Fruit fly (Drosophila melanogaster): ENCODE measurements around the gene Ifrd1.

Ifrd1 gene

DNA sequence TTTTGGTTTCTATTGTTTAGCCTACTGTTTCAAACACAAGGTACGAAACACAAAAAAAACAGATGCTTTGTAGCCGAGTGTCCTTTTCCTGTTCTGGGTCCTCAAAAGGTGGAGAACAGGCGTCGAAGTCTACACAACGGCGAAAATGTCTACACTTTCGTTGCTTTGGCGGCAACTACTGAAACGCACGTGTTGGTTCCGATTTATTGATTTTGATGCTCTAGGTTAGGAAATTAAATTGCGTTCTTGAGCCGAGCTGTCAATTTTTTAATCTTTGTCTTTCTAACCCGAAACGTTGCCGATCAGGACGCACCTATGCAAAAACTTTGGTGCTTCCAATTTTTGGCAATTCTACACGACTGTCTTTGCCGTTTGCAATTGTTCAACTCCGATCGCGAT is 561 bp downstream of the Ifrd1 start:
- TF ChIP-seq CG17801 (GFP tag; optimal IDR thresholded peaks at IDR 0.05; ENCODE audit: partially characterized antibody): no peak

DNA sequence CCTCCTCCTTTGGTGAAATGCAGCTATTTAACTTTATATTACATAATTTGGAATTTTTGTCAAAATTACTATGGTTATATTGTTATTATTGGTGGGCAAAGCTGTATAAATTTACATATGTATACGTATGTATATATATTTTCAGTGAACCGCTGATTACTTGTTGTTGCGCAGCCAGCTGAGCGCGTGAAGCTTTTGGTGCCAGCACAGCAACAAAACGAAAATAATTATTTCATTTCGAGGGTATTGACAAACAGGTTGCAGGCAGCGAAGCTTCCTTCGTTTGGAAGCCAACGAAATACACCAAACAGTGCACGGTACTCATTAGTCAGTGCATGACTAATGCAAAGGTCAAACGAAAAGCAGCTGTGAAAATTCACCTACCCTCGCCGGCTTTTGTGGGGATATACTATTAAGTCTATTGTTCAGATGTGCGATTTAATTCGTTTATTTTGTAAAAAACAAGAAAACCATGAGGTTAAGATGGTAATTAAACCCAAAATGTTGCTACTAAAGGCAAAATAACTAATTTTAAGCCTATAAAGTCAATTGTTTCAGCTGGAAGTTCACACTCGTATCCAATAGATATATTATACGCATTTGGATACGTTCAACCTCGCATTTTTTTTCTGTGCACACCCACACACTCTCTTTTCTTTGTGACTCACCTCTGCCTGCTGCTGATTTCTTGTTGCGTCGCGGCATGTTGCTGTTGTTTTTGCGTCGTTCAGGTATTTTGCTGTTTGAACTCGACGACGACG is 1.1 kb downstream of the Ifrd1 start:
- TF ChIP-seq CG17801 (GFP tag; optimal IDR thresholded peaks at IDR 0.05; ENCODE audit: partially characterized antibody): no peak

DNA sequence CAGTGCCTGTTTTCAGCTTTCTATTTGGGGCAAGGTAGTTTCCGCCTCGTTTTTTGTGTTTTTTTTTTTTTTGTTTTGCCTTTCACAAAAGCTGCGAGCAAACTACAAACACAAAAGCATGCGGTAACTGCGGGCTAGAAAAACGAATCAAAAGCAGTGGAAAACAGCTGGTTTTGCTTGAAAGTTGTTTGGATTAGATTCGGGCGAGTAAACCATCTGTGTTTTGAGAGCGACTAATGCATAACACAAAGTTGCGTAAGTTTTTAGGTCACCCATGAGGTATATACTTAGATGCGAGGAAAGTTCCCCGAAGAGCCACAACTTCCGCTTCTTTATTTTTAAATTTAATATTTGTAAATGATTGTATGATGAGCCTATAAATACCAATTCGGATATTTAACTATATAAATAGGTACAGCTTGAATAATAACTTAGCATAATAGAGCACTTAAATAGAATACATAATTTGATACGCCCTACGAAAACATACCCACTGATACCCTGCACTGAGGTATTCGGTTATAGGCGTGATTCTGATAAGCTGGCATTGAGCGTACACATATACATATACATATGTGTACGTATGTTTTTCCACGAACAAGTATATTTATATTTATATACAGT is 1.9 kb downstream of the Ifrd1 start:
- no peak for TF ChIP-seq CG17801 (GFP tag; optimal IDR thresholded peaks at IDR 0.05; ENCODE audit: partially characterized antibody)

DNA sequence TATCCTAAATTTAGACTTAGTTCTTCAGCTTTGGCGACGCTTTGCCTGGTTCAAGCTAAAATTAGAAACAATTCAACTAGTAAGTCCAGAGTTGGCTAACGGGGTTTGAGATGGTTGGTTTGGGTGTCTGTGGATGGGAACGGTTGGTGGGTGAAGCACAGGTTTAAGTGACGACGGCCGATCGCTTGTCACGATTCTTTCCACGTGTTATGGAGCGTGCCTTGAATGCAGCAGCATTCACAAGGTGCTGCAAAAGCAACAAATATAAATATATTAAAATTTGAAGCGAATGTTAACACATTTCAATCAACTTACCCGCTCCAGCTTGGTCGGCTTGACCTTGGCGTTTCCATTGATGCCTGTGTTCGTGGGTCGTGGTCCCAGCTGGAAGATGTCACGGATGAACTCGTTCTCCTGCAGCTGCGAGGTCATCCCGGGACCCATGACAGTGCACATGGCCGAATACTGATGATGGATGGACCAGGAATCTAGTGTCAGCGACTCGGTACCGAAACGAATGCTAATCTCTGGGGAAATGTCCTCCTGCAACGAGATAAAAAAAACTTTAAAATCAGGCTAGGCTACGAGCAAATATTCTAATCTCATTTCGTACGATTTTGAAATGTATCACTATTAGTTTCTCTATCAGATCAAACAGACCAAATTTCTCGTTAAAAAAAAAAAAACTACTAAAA is 5.1 kb downstream of the Ifrd1 start, which contains the start of gene CG8813:
CG8813 (plus strand) TSS at position 645 of the 695 bp plus-strand sequence.
- no peak for TF ChIP-seq CG17801 (GFP tag; optimal IDR thresholded peaks at IDR 0.05; ENCODE audit: partially characterized antibody)

DNA sequence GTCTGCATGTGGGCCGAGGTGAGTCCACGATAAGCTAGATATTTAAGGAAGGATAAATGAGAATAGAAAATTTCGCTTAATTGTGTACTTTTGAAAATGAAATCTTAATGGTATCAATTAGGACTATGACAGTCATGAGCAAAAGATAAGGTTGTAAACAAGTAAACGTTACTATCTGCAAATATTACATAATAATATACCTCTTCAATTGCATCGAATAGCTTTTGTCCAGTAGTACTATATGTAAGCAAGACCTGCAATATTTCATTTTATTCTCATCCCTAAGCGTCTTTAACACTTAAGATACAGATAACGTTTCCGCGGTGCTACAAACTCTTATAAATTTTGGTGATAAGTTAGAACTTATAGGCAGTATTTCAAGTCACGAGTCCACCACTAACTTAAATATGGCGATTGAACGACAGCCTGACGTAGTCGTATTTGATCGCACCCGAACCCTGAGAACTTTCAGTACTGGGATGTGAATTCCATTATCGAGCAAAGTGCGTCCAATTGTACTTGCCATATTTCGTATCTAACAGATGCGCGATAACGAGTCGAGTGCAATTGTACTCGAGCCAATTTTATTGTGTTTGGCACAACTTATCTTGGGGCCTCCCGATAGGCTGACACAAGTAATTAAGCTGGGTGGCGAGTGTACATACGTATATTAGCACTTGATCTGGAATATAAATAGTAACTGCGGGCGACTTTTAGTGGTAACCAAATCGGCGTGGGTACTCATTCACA is 8.6 kb downstream of the Ifrd1 start:
- no peak for TF ChIP-seq CG17801 (GFP tag; optimal IDR thresholded peaks at IDR 0.05; ENCODE audit: partially characterized antibody)

DNA sequence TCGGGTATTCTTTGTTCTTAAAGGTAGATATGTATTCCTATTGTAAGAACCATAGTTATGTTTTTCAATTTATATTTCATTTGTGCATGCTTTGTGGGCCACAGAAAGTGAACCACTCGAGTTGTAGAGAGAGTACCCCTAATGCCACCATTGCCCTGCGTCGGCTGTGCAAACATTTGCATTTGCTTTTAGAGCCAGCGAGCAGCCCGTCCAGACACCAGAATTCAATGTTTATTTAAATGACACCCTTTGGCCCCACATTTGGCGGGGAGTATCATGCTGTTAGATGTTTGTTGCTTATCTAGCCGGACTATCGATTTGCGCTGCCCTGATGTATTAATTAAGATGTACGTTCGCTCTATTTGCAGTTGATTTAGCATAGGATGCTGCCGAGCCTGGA is 9.7 kb downstream of the Ifrd1 start:
- no peak for TF ChIP-seq CG17801 (GFP tag; optimal IDR thresholded peaks at IDR 0.05; ENCODE audit: partially characterized antibody)

DNA sequence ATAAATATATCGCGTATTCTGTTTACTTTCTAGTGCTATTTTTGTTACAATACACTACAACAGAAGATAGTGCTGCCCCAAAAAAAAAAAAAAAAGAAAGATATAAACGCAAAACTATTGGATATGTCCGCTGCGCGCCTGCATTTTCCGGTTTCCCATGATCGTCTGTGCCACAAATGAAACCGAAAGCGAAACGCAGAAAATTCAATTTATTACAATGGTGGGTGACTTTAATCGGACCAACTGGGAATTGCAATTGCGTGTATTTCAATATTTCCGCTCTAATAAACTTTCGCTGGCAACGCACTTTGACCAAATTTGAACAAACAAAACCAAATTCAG is 11.7 kb downstream of the Ifrd1 start:
- no peak for TF ChIP-seq CG17801 (GFP tag; optimal IDR thresholded peaks at IDR 0.05; ENCODE audit: partially characterized antibody)

DNA sequence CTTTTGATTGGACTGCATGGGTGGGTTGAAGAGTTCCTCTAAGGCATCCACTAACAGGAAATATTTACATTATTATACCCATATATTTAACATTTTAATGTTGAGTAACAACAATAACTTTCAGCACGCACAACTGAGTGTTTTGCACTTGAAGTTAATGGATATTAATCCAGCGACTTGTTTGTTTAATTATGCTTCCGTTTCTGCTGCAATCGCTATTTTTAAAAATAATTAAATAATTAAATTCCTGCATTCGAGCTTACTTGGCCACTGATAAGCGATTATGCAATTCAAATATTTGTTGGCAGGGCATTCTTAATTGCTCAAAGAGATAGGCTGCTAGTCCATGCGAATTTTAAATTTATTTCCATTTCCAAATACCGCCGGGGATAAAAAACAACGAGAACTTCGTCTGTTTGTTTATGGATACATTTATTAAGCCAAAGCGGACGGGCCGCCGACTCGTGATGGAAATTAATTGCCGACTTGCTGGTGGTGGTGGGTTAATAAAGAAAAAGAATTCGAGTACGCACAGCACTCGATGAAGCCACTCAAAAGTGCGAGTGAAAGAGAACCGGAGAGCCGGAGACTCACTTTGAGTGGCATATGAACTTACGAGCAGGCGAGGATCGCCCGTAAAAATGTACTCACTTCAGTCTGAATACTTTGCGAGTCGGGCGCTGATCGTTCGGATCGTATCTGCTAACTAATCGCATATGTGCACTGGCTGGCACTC is 12.2 kb downstream of the Ifrd1 start:
- TF ChIP-seq CG17801 (GFP tag; optimal IDR thresholded peaks at IDR 0.05; ENCODE audit: partially characterized antibody): peak; percentile 29

DNA sequence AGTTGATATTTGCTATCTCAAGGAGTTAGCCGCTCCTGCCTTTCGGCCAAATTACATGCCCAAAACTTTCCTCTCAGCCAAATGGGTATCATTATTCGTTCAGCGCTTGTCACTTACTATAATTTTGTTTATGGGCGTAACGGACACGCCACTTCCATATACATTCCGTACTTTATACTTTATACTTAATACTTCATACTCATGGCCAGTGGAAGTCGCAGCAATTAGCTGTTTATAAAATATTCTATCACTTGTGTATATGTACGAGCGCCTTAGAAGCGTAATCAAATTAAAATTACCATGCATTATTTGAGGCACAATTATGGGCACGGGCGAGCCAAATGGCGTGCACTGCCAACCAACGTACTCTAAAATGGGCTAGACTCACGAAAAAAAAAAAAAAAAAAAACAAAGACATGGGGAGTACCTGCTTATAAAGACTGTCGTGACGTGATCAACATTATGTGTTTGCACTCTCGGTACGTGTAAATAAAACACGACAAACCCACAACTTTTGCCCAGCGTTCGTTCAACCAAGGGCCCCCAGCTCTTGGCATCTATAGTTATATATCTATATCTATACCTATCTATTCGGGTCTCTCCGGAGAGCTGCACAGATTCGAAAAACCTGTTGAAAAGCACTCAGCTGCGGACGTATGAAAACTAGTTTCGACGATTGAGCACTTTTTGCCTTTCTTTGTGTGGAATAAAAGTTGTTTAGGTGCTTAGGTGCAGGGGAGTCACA is 13.0 kb downstream of the Ifrd1 start:
- TF ChIP-seq CG17801 (GFP tag; optimal IDR thresholded peaks at IDR 0.05; ENCODE audit: partially characterized antibody): no peak

DNA sequence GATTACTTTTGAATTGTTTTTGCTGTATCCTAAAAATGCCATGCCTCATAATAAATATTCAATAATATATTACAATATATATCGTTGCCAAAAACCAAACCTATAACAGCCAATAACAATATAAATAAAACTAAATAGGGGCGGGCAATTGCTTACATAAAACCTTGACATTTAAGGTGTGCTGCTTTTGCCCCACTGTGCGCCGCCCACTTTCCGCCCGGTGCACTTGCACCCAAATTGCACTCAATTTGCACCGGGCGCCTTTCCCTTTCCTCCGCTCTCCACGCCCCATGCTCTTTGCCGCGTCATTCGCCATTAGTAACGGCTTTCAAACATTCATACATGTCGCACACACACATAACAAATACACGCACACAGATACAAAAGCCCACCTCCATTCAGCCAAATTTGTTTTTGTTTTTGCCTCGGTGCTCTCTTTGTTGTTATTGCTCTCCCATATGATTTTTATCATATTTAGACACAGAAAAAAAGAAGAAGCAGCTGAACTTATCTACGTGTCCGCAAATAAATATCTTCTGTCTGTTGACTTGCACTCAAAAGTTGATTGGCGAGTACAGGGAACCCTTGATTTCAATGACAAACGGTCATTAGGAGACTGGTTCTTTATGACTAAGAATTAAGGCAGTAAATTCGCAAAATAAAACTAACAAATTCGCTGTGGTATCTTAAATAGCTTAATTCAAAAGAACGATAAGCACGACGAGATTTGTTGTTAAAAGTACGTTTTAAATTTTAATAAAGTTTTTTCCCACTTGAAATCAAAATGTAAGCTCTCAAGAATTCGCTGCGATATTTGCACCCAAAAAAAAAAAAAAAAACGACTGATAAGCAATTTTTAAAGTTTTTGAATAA is 16.2 kb downstream of the Ifrd1 start:
- peak; percentile 67 for TF ChIP-seq CG17801 (GFP tag; optimal IDR thresholded peaks at IDR 0.05; ENCODE audit: partially characterized antibody)

DNA sequence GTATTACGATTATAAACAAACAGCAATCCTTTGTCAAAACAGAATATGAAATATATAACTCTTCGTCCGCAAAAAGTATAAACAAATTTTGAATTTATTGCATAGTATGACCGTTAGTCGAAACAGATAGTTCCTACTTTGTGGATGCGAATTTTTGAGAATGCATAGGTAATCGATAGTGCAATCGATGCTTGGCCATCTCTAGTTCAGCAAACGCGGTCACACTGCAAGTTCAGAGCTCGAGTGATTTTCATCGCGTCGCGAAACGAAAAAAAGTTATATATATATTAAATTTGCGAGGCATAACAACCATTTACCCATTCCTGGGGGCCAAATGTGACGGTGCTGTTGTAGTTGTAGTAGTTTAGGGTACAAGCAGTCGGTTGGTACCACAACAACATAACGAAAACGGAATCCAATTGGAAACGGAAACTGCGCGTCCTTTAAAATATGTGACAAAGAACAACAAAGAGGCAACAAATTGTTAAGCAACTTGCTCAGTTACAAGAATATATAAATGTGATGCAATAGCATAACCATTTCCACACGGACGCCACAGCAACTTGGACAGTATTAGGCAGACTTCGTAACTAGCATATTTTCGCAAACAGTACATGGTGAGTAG is 17.2 kb downstream of the Ifrd1 start, which contains the start of gene CG2991:
CG2991 (plus strand) TSS at position 205 of the 625 bp plus-strand sequence.
- peak; percentile 56 for TF ChIP-seq CG17801 (GFP tag; optimal IDR thresholded peaks at IDR 0.05; ENCODE audit: partially characterized antibody)

DNA sequence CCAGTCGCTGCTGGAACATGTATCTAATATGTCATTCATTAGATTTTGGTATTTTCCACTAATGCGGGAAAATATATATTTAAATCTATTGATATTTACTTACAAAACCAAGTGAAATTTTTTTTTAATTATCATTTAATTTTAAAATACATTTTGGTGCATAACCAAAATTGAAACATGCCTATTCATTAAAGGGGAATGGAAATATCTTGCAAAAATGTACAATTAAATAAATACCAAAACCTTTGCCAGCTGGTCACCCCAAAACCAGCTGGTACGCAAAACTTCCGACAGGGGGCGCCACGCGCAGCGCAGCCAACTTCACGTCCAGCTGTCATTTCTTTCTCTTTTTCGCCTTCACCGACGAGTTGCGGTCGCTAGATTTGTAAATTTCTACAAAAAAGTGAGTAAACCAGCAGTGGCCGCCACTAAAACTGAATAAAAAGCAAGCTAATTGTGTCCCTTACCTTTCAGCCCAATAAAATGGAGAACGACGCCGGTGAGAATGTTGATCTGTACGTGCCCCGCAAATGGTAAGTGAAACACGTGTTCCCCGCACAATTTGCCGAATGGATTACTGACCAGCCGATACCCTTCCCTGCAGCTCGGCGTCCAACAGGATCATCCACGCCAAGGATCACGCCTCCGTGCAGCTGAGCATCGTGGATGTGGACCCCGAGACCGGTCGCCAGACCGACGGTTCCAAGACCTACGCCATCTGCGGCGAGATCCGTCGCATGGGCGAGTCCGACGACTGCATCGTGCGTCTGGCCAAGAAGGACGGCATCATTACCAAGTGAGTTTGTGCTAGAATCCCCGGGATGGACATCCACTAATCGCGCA is 18.3 kb downstream of the Ifrd1 start, which contains the start of the genes CG3104 and RpS21:
CG3104 (minus strand) TSS at position 6 of the 843 bp plus-strand sequence.
RpS21 (plus strand) TSS at position 298 of the 843 bp plus-strand sequence.
- peak; percentile 74 for TF ChIP-seq CG17801 (GFP tag; optimal IDR thresholded peaks at IDR 0.05; ENCODE audit: partially characterized antibody)
